Worm (Caenorhabditis elegans): ENCODE measurements around the gene mig-23.

Gene mig-23

ce11 chrX:5904603-5905081 is 44.0 kb downstream of the mig-23 start, which contains the start of gene nlp-49:
Gene nlp-49, plus strand, starts transcription at chrX:5904653.
- TF ChIP-seq rpc-1 (optimal IDR thresholded peaks at IDR 0.05) = no peak
- no peak for TF ChIP-seq rpc-1 (tag; optimal IDR thresholded peaks at IDR 0.05)
- no peak for TF ChIP-seq cebp-2 (GFP tag; IDR thresholded peaks at IDR 0.05)
- TF ChIP-seq K11D2.4 (GFP tag; IDR thresholded peaks at IDR 0.05) = no peak
- TF ChIP-seq B0035.1 (tag; optimal IDR thresholded peaks at IDR 0.05) = no peak
- TF ChIP-seq ama-1 (optimal IDR thresholded peaks at IDR 0.05) = no peak
- no peak for TF ChIP-seq ama-1 (GFP tag; optimal IDR thresholded peaks at IDR 0.05)
- TF ChIP-seq aptf-3 (GFP tag; IDR thresholded peaks at IDR 0.05) = no peak

- no peak for TF ChIP-seq Y53G8AR.9 (GFP tag; conservative IDR thresholded peaks at IDR 0.05)
- no peak for TF ChIP-seq xnd-1 (tag; optimal IDR thresholded peaks at IDR 0.05)
- TF ChIP-seq K12H6.12 (tag; optimal IDR thresholded peaks at IDR 0.05) = no peak
- no peak for TF ChIP-seq K11D2.4 (GFP tag; IDR thresholded peaks at IDR 0.05)
- TF ChIP-seq nfyb-1 (GFP tag; IDR thresholded peaks at IDR 0.05) = no peak
- TF ChIP-seq F39B2.1 (GFP tag; IDR thresholded peaks at IDR 0.05) = no peak
- no peak for TF ChIP-seq ceh-91 (GFP tag; IDR thresholded peaks at IDR 0.05)
- TF ChIP-seq ets-4 (GFP tag; optimal IDR thresholded peaks at IDR 0.05) = no peak
- TF ChIP-seq attf-6 (GFP tag; IDR thresholded peaks at IDR 0.05) = no peak
- TF ChIP-seq C17E4.6 (GFP tag; IDR thresholded peaks at IDR 0.05) = no peak
- no peak for TF ChIP-seq lsy-27 (tag; optimal IDR thresholded peaks at IDR 0.05; ENCODE audit: borderline replicate concordance, insufficient read depth)
- no peak for TF ChIP-seq tbp1 (GFP tag; optimal IDR thresholded peaks at IDR 0.05)
- TF ChIP-seq lin-26 (GFP tag; IDR thresholded peaks at IDR 0.05) = no peak
- TF ChIP-seq dpl-1 (GFP tag; optimal IDR thresholded peaks at IDR 0.05) = no peak
- TF ChIP-seq egrh-3 (GFP tag; IDR thresholded peaks at IDR 0.05) = no peak
- TF ChIP-seq athp-1 (tag; optimal IDR thresholded peaks at IDR 0.05) = no peak
Measured at ce11 chrX:5903896-5904295, 44.8 kb downstream of the mig-23 start.

ce11 chrX:5901499-5901898 is 47.2 kb downstream of the mig-23 start:
- no peak for TF ChIP-seq him-1 (tag; optimal IDR thresholded peaks at IDR 0.05)
- TF ChIP-seq egrh-3 (GFP tag; IDR thresholded peaks at IDR 0.05) = no peak
- TF ChIP-seq mel-28 (tag; optimal IDR thresholded peaks at IDR 0.05; ENCODE audit: borderline replicate concordance) = no peak
- TF ChIP-seq ceh-27 (GFP tag; optimal IDR thresholded peaks at IDR 0.05) = no peak
- no peak for TF ChIP-seq lag-1 (GFP tag; IDR thresholded peaks at IDR 0.05)
- TF ChIP-seq F33H1.4 (GFP tag; IDR thresholded peaks at IDR 0.05) = no peak
- no peak for TF ChIP-seq mcd-1 (GFP tag; IDR thresholded peaks at IDR 0.05)
- no peak for TF ChIP-seq lir-1 (GFP tag; conservative IDR thresholded peaks at IDR 0.05)
- no peak for TF ChIP-seq bed-2 (GFP tag; IDR thresholded peaks at IDR 0.05)
- no peak for TF ChIP-seq lin-40 (tag; optimal IDR thresholded peaks at IDR 0.05)
- no peak for TF ChIP-seq Y56A3A.18 (GFP tag; IDR thresholded peaks at IDR 0.05)
- no peak for TF ChIP-seq Y95B8A.8 (GFP tag; IDR thresholded peaks at IDR 0.05)

- TF ChIP-seq nfya-1 (tag; optimal IDR thresholded peaks at IDR 0.05; ENCODE audit: borderline replicate concordance, insufficient read depth) (no peak), cebp-2 (GFP tag; IDR thresholded peaks at IDR 0.05) (no peak), athp-1 (tag; optimal IDR thresholded peaks at IDR 0.05) (no peak), dpl-1 (GFP tag; optimal IDR thresholded peaks at IDR 0.05) (no peak), mel-28 (tag; optimal IDR thresholded peaks at IDR 0.05; ENCODE audit: borderline replicate concordance) (no peak), lsy-27 (tag; optimal IDR thresholded peaks at IDR 0.05; ENCODE audit: borderline replicate concordance, insufficient read depth) (no peak), Y67H2A.10 (GFP tag; conservative IDR thresholded peaks at IDR 0.05) (no peak), F23B12.7 (tag; optimal IDR thresholded peaks at IDR 0.05; ENCODE audit: insufficient read depth) (no peak), dpff-1 (tag; optimal IDR thresholded peaks at IDR 0.05) (no peak), repo-1 (tag; optimal IDR thresholded peaks at IDR 0.05) (no peak), nfya-2 (GFP tag; IDR thresholded peaks at IDR 0.05) (no peak), snpc-1.1 (tag; optimal IDR thresholded peaks at IDR 0.05; ENCODE audit: insufficient read depth) (no peak)
Measured at ce11 chrX:5897038-5897437, 51.6 kb downstream of the mig-23 start, which contains the start of gene tbc-16. Gene tbc-16, plus strand, starts transcription at chrX:5897338.
